Worm (Caenorhabditis elegans): Measurements from ENCODE around the gene pcrg-1.
A peak's percentile ranks its signal among the peaks of the same experiment; 100 is the strongest.

pcrg-1 gene

ce11 chrII:7154711-7155110, 45.6 kb upstream of the pcrg-1 start:
- TF ChIP-seq Y55F3AM.14 (GFP tag; optimal IDR thresholded peaks at IDR 0.05) (no peak), R02D3.7 (tag; optimal IDR thresholded peaks at IDR 0.05) (no peak), unc-39 (tag; optimal IDR thresholded peaks at IDR 0.05) (no peak), snpc-4 (tag; optimal IDR thresholded peaks at IDR 0.05) (no peak), nhr-77 (tag; optimal IDR thresholded peaks at IDR 0.05) (no peak), ztf-1 (GFP tag; conservative IDR thresholded peaks at IDR 0.05) (no peak), ztf-4 (tag; optimal IDR thresholded peaks at IDR 0.05) (no peak), lin-13 (GFP tag; optimal IDR thresholded peaks at IDR 0.05) (no peak), sma-9 (GFP tag; optimal IDR thresholded peaks at IDR 0.05) (no peak), sma-9 (tag; optimal IDR thresholded peaks at IDR 0.05) (no peak), lsy-2 (tag; optimal IDR thresholded peaks at IDR 0.05) (no peak), ZK546.5 (tag; optimal IDR thresholded peaks at IDR 0.05) (no peak), egl-27 (tag; optimal IDR thresholded peaks at IDR 0.05) (no peak), peb-1 (tag; optimal IDR thresholded peaks at IDR 0.05) (no peak)

ce11 chrII:7155392-7155791, 45.0 kb upstream of the pcrg-1 start, which contains the start of gene C27H5.2:
Gene C27H5.2 (plus strand): TSS chrII:7155581.
- TF ChIP-seq sem-4 (tag; optimal IDR thresholded peaks at IDR 0.05), result no peak
- peak; percentile 21 for TF ChIP-seq ama-1 (optimal IDR thresholded peaks at IDR 0.05)
- TF ChIP-seq mab-5 (tag; optimal IDR thresholded peaks at IDR 0.05), result no peak
- TF ChIP-seq Y55F3AM.14 (GFP tag; optimal IDR thresholded peaks at IDR 0.05), result no peak
- TF ChIP-seq nhr-6 (tag; optimal IDR thresholded peaks at IDR 0.05), result no peak
- TF ChIP-seq nhr-129 (tag; optimal IDR thresholded peaks at IDR 0.05), result peak; percentile 21
- TF ChIP-seq fos-1 (tag; optimal IDR thresholded peaks at IDR 0.05), result peak; percentile 48
- no peak for TF ChIP-seq elt-1 (tag; optimal IDR thresholded peaks at IDR 0.05)
- TF ChIP-seq C34F6.9 (tag; optimal IDR thresholded peaks at IDR 0.05), result no peak
- peak in 1 of 2 experiments; percentile 18 for TF ChIP-seq lsy-2 (tag; optimal IDR thresholded peaks at IDR 0.05)

ce11 chrII:7157415-7157814, 42.9 kb upstream of the pcrg-1 start:
- TF ChIP-seq nhr-11 (tag; optimal IDR thresholded peaks at IDR 0.05), result no peak
- no peak for TF ChIP-seq nhr-10 (tag; optimal IDR thresholded peaks at IDR 0.05)
- peak; percentile 43 for TF ChIP-seq crh-2 (tag; optimal IDR thresholded peaks at IDR 0.05)
- peak; percentile 60 for TF ChIP-seq sma-9 (GFP tag; optimal IDR thresholded peaks at IDR 0.05)
- TF ChIP-seq sma-9 (tag; optimal IDR thresholded peaks at IDR 0.05), result no peak
- TF ChIP-seq aly-2 (tag; optimal IDR thresholded peaks at IDR 0.05), result no peak
- TF ChIP-seq gmeb-1 (tag; optimal IDR thresholded peaks at IDR 0.05), result peak; percentile 27
- peak; percentile 52 for TF ChIP-seq fos-1 (tag; optimal IDR thresholded peaks at IDR 0.05)

ce11 chrII:7161512-7161911, 38.8 kb upstream of the pcrg-1 start, which contains the start of gene C27H5.12:
Gene C27H5.12 (minus strand): TSS chrII:7161612.
- TF ChIP-seq nhr-12 (tag; optimal IDR thresholded peaks at IDR 0.05) (no peak), crh-2 (tag; optimal IDR thresholded peaks at IDR 0.05) (no peak), ztf-11 (tag; optimal IDR thresholded peaks at IDR 0.05) (no peak), elt-1 (tag; optimal IDR thresholded peaks at IDR 0.05) (no peak), dmd-4 (tag; optimal IDR thresholded peaks at IDR 0.05) (no peak), skn-1 (tag; optimal IDR thresholded peaks at IDR 0.05) (no peak), peb-1 (tag; optimal IDR thresholded peaks at IDR 0.05) (no peak), mbf-1 (tag; optimal IDR thresholded peaks at IDR 0.05) (no peak), mdl-1 (tag; optimal IDR thresholded peaks at IDR 0.05) (no peak), ama-1 (optimal IDR thresholded peaks at IDR 0.05) (no peak), R02D3.7 (tag; optimal IDR thresholded peaks at IDR 0.05) (no peak), C34F6.9 (tag; optimal IDR thresholded peaks at IDR 0.05) (no peak), nhr-10 (tag; optimal IDR thresholded peaks at IDR 0.05) (no peak), lin-11 (tag; optimal IDR thresholded peaks at IDR 0.05) (no peak), ZK546.5 (tag; optimal IDR thresholded peaks at IDR 0.05) (no peak), zag-1 (tag; optimal IDR thresholded peaks at IDR 0.05) (no peak), Y55F3AM.14 (GFP tag; optimal IDR thresholded peaks at IDR 0.05) (no peak)

- no peak for TF ChIP-seq nhr-11 (tag; optimal IDR thresholded peaks at IDR 0.05)
- no peak for TF ChIP-seq peb-1 (tag; optimal IDR thresholded peaks at IDR 0.05)
- no peak for TF ChIP-seq nhr-21 (tag; optimal IDR thresholded peaks at IDR 0.05)
Observed at ce11 chrII:7165749-7166148, 34.6 kb upstream of the pcrg-1 start, which contains the start of gene mfsd-13.2. Gene mfsd-13.2 (minus strand): TSS chrII:7165849.
